Fruit fly (Drosophila melanogaster) whole organism, embryonic: ENCODE data around the gene yrt.

ENCODE experiments used
- Blimp-1 ChIP-seq: fragments of 200-800 bp; sonication (Bioruptor generic); optimal IDR thresholded peaks from 3 replicates; lab custom pipeline; 2018; ENCODE audit warnings: missing biosample characterization, missing genetic modification characterization, mild to moderate bottlenecking, moderate library complexity, missing genetic modification reagents
- Bteb2 ChIP-seq: fragments of 200-800 bp; sonication (Bioruptor generic); optimal IDR thresholded peaks from 2 replicates; lab custom pipeline; 2016; ENCODE audit warnings: missing biosample characterization, missing genetic modification characterization
- CG11398 ChIP-seq: fragments of 200-800 bp; sonication (Bioruptor generic); optimal IDR thresholded peaks from 2 replicates; lab custom pipeline; 2016; ENCODE audit warnings: missing biosample characterization, missing genetic modification characterization
- CG12391 ChIP-seq: fragments of 200-800 bp; sonication (Bioruptor generic); optimal IDR thresholded peaks from 3 replicates; lab custom pipeline; 2018; ENCODE audit warnings: missing biosample characterization, mild to moderate bottlenecking, missing genetic modification characterization, moderate library complexity
- CG13894 ChIP-seq: fragments of 200-800 bp; sonication (Bioruptor generic); optimal IDR thresholded peaks from 3 replicates; lab custom pipeline; 2018; ENCODE audit warnings: missing biosample characterization, mild to moderate bottlenecking, missing genetic modification characterization, moderate library complexity
- CG14441 ChIP-seq: fragments of 200-800 bp; sonication (Bioruptor generic); IDR thresholded peaks from 2 replicates; pipeline ENCODE4 v1.3.6; 2022; ENCODE audit warnings: missing biosample characterization, missing genetic modification characterization
- CG14860 ChIP-seq: fragments of 200-800 bp; sonication (Bioruptor generic); IDR thresholded peaks from 3 replicates; pipeline ENCODE4 v1.3.6; 2022; ENCODE audit warnings: missing biosample characterization, missing genetic modification characterization; ENCODE audit not compliant: partially characterized antibody
- CG15601 ChIP-seq: fragments of 200-800 bp; sonication (Bioruptor generic); optimal IDR thresholded peaks from 3 replicates; lab custom pipeline; 2019; ENCODE audit warnings: missing biosample characterization, mild to moderate bottlenecking, missing genetic modification characterization, moderate library complexity
- CG15696 ChIP-seq: fragments of 200-800 bp; sonication (Bioruptor generic); optimal IDR thresholded peaks from 2 replicates; lab custom pipeline; 2019; ENCODE audit warnings: missing biosample characterization, mild to moderate bottlenecking, missing genetic modification characterization, moderate library complexity
- CG16815 ChIP-seq: fragments of 200-800 bp; sonication (Bioruptor generic); optimal IDR thresholded peaks from 3 replicates; lab custom pipeline; 2017; ENCODE audit warnings: missing biosample characterization, mild to moderate bottlenecking, missing genetic modification characterization
- CG17802 ChIP-seq: fragments of 200-800 bp; sonication (Bioruptor generic); optimal IDR thresholded peaks from 2 replicates; lab custom pipeline; 2018; ENCODE audit warnings: missing biosample characterization, mild to moderate bottlenecking, missing genetic modification characterization, moderate library complexity
- CG17912 ChIP-seq: fragments of 200-800 bp; sonication (Bioruptor generic); optimal IDR thresholded peaks from 2 replicates; lab custom pipeline; 2018; ENCODE audit warnings: missing biosample characterization, mild to moderate bottlenecking, missing genetic modification characterization
- CG18619 ChIP-seq: fragments of 200-800 bp; sonication (Bioruptor generic); optimal IDR thresholded peaks from 3 replicates; lab custom pipeline; 2017; ENCODE audit warnings: missing biosample characterization, mild to moderate bottlenecking, missing genetic modification characterization
- CG31224 ChIP-seq: fragments of 200-800 bp; sonication (Bioruptor generic); IDR thresholded peaks from 2 replicates; pipeline ENCODE4 v1.3.6; 2022; ENCODE audit warnings: missing biosample characterization, missing genetic modification characterization
- CG31365 ChIP-seq: fragments of 200-800 bp; sonication (Bioruptor generic); optimal IDR thresholded peaks from 2 replicates; lab custom pipeline; 2018; ENCODE audit warnings: missing biosample characterization, mild to moderate bottlenecking, missing genetic modification characterization
- CG32772 ChIP-seq: fragments of 200-800 bp; sonication (Bioruptor generic); IDR thresholded peaks from 2 replicates; pipeline ENCODE4 v1.3.6; 2022; ENCODE audit warnings: missing biosample characterization, missing genetic modification characterization
- CG33213 ChIP-seq: fragments of 200-800 bp; sonication (Bioruptor generic); optimal IDR thresholded peaks from 3 replicates; lab custom pipeline; 2016; ENCODE audit warnings: missing biosample characterization, missing genetic modification characterization
- CG43689 ChIP-seq: fragments of 200-800 bp; sonication (Bioruptor generic); IDR thresholded peaks from 2 replicates; pipeline ENCODE4 v1.3.6; 2022; ENCODE audit warnings: missing biosample characterization, missing genetic modification characterization
- CG4617 ChIP-seq: fragments of 200-800 bp; sonication (Bioruptor generic); optimal IDR thresholded peaks from 3 replicates; lab custom pipeline; 2016; ENCODE audit warnings: missing biosample characterization, missing genetic modification characterization, borderline replicate concordance
- CG4707 ChIP-seq: fragments of 200-800 bp; sonication (Bioruptor generic); optimal IDR thresholded peaks from 2 replicates; lab custom pipeline; 2018; ENCODE audit warnings: missing biosample characterization, mild to moderate bottlenecking, missing genetic modification characterization, moderate library complexity
- CG8281 ChIP-seq: fragments of 200-800 bp; sonication (Bioruptor generic); optimal IDR thresholded peaks from 2 replicates; lab custom pipeline; 2018; ENCODE audit warnings: missing biosample characterization, mild to moderate bottlenecking, missing genetic modification characterization, moderate library complexity
- CTCF ChIP-seq: fragments of 200-800 bp; sonication (Bioruptor generic); optimal IDR thresholded peaks from 2 replicates; lab custom pipeline; 2017; ENCODE audit warnings: missing biosample characterization, mild to moderate bottlenecking, missing genetic modification characterization, moderate library complexity
- CoRest ChIP-seq: fragments of 200-800 bp; sonication (Bioruptor generic); optimal IDR thresholded peaks from 3 replicates; lab custom pipeline; 2018; ENCODE audit warnings: missing biosample characterization, mild to moderate bottlenecking, missing genetic modification characterization, moderate library complexity
- D19A ChIP-seq: fragments of 200-800 bp; optimal IDR thresholded peaks from 3 replicates; lab custom pipeline; 2019; ENCODE audit warnings: missing biosample characterization, mild to moderate bottlenecking, missing genetic modification characterization, moderate library complexity
- Dfd ChIP-seq, 2 experiments: fragments of >200 bp; optimal IDR thresholded peaks; 2 replicates each; lab custom pipeline; 2017; ENCODE audit warnings: missing biosample characterization in 2 of 2, missing genetic modification characterization in 2 of 2
- Hr78 ChIP-seq, 2 experiments: fragments of 200-800 bp in 1 of 2; fragments of >200 bp in 1 of 2; sonication (Bioruptor generic) in 1 of 2; optimal IDR thresholded peaks; 2 replicates each; lab custom pipeline; 2017 to 2019; ENCODE audit warnings: missing biosample characterization in 2 of 2, missing genetic modification characterization in 2 of 2, mild to moderate bottlenecking in 1 of 2, moderate library complexity in 1 of 2
- MESR4 ChIP-seq: fragments of 200-800 bp; sonication (Bioruptor generic); optimal IDR thresholded peaks from 2 replicates; lab custom pipeline; 2018; ENCODE audit warnings: missing biosample characterization, mild to moderate bottlenecking, missing genetic modification characterization, moderate library complexity
- Nf-YB ChIP-seq: fragments of 200-800 bp; sonication (Bioruptor generic); optimal IDR thresholded peaks from 3 replicates; lab custom pipeline; 2019; ENCODE audit warnings: missing biosample characterization, mild to moderate bottlenecking, missing genetic modification characterization, moderate library complexity
- Nf-YC ChIP-seq: fragments of 200-800 bp; optimal IDR thresholded peaks from 3 replicates; lab custom pipeline; 2019; ENCODE audit warnings: missing biosample characterization, mild to moderate bottlenecking, missing genetic modification characterization, moderate library complexity
- Scr ChIP-seq: fragments of 200-800 bp; sonication (Bioruptor generic); IDR thresholded peaks from 2 replicates; pipeline ENCODE4 v1.3.6; 2022; ENCODE audit warnings: missing biosample characterization, missing genetic modification characterization; ENCODE audit not compliant: partially characterized antibody
- Xbp1 ChIP-seq: fragments of 200-800 bp; sonication (Bioruptor generic); optimal IDR thresholded peaks from 3 replicates; lab custom pipeline; 2016; ENCODE audit warnings: missing biosample characterization, mild to moderate bottlenecking, missing genetic modification characterization
- bigmax ChIP-seq: fragments of 200-800 bp; sonication (Bioruptor generic); optimal IDR thresholded peaks from 2 replicates; lab custom pipeline; 2018; ENCODE audit warnings: missing biosample characterization, mild to moderate bottlenecking, missing genetic modification characterization
- cato ChIP-seq: fragments of 200-800 bp; sonication (Bioruptor generic); optimal IDR thresholded peaks from 2 replicates; lab custom pipeline; 2016; ENCODE audit warnings: missing biosample characterization, missing genetic modification characterization, borderline replicate concordance
- crc ChIP-seq: fragments of 200-800 bp; sonication (Bioruptor generic); optimal IDR thresholded peaks from 2 replicates; lab custom pipeline; 2016; ENCODE audit warnings: missing biosample characterization, missing genetic modification characterization
- esg ChIP-seq: fragments of 200-800 bp; sonication (Bioruptor generic); conservative IDR thresholded peaks from 2 replicates; pipeline ENCODE4 v1.3.6; 2022; ENCODE audit warnings: missing biosample characterization, missing genetic modification characterization
- eyg ChIP-seq: fragments of 200-800 bp; sonication (Bioruptor generic); optimal IDR thresholded peaks from 3 replicates; lab custom pipeline; 2016; ENCODE audit warnings: missing biosample characterization, missing genetic modification characterization
- fd3F ChIP-seq: fragments of 200-800 bp; sonication (Bioruptor generic); optimal IDR thresholded peaks from 2 replicates; lab custom pipeline; 2018; ENCODE audit warnings: missing biosample characterization, mild to moderate bottlenecking, missing genetic modification characterization, moderate library complexity
- fd96Cb ChIP-seq: fragments of 200-800 bp; sonication (Bioruptor generic); optimal IDR thresholded peaks from 2 replicates; lab custom pipeline; 2018; ENCODE audit warnings: missing biosample characterization, mild to moderate bottlenecking, missing genetic modification characterization, moderate library complexity
- fu2 ChIP-seq: fragments of 200-800 bp; sonication (Bioruptor generic); optimal IDR thresholded peaks from 2 replicates; lab custom pipeline; 2016; ENCODE audit warnings: missing biosample characterization, missing genetic modification characterization
- gce ChIP-seq: fragments of 200-800 bp; sonication (Bioruptor generic); IDR thresholded peaks from 3 replicates; pipeline ENCODE4 v1.3.6; 2022; ENCODE audit warnings: missing biosample characterization, missing genetic modification characterization
- gem ChIP-seq: fragments of 200-800 bp; sonication (Bioruptor generic); optimal IDR thresholded peaks from 2 replicates; lab custom pipeline; 2019; ENCODE audit warnings: missing biosample characterization, mild to moderate bottlenecking, missing genetic modification characterization, moderate library complexity
- inv ChIP-seq: fragments of 200-800 bp; sonication (Bioruptor generic); IDR thresholded peaks from 2 replicates; pipeline ENCODE4 v1.3.6; 2022; ENCODE audit warnings: missing biosample characterization, missing genetic modification characterization; ENCODE audit not compliant: partially characterized antibody
- maf-S ChIP-seq: fragments of 200-800 bp; sonication (Bioruptor generic); optimal IDR thresholded peaks from 2 replicates; lab custom pipeline; 2016; ENCODE audit warnings: missing biosample characterization, missing genetic modification characterization
- mam ChIP-seq: fragments of 200-800 bp; sonication (Bioruptor generic); optimal IDR thresholded peaks from 3 replicates; lab custom pipeline; 2016; ENCODE audit warnings: missing biosample characterization, missing genetic modification characterization
- nmo ChIP-seq: fragments of 200-800 bp; sonication (Bioruptor generic); optimal IDR thresholded peaks from 2 replicates; lab custom pipeline; 2018; ENCODE audit warnings: missing biosample characterization, mild to moderate bottlenecking, missing genetic modification characterization, moderate library complexity
- sna ChIP-seq: fragments of 200-800 bp; sonication (Bioruptor generic); IDR thresholded peaks from 2 replicates; pipeline ENCODE4 v1.3.6; 2022; ENCODE audit warnings: missing biosample characterization, missing genetic modification characterization; ENCODE audit not compliant: partially characterized antibody
- stwl ChIP-seq: fragments of 200-800 bp; sonication (Bioruptor generic); optimal IDR thresholded peaks from 3 replicates; lab custom pipeline; 2018; ENCODE audit warnings: missing biosample characterization, mild to moderate bottlenecking, missing genetic modification characterization, moderate library complexity
- ttk ChIP-seq: fragments of 200-800 bp; sonication (Bioruptor generic); IDR thresholded peaks from 2 replicates; pipeline ENCODE4 v2.1.2; 2022; ENCODE audit warnings: missing biosample characterization, missing genetic modification characterization
- vvl ChIP-seq: fragments of 200-800 bp; sonication (Bioruptor generic); IDR thresholded peaks from 2 replicates; pipeline ENCODE4 v1.3.6; 2022; ENCODE audit warnings: missing biosample characterization, missing genetic modification characterization

Gene yrt

DNA sequence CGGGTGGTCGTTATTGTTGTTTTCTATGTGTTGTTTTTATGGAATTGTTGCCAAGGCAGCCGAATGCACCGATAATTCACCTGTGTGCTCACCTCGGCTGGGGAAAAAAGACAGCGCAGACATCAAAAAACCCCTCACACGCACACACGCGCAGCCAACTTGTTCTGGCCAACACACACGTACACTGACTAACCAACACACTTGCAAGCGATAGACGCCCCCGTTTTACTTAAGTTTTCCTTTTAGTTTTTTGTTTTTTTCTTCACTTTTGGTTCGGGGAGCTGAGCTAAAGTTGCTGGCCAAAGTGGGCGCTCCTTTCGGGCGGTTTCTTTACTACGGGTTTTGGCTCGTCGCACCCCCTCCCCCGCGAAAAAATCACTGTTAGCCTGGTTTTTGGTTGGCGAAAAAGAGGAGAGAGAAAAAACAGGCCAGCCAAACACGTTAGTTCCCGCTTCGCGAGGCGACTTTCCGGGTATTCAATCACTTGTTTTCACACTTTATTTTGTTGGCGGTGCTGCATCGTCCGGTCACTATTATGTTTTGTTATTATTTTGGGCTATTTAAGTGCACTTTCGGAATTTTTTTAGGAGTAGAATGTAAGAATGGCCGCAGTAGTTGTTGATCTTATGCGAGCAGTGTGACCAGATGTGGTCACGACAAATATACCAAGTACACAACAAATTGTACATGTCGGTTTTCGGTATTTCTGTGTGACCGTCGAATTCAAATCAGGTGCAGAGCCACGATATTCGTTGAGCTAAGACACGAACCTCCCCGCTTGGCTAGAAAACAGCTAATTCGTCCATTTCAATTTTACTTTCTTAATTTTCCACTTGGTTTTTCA, at the start of gene yrt (continued):
- TF ChIP-seq CoRest (tag; lab: Kevin White, UChicago): peak; percentile 15
- TF ChIP-seq bigmax: no peak
- no peak for TF ChIP-seq fd96Cb (tag; lab: Kevin White, UChicago)
- TF ChIP-seq Blimp-1 (GFP tag; lab: Kevin White, UChicago): no peak
- no peak for TF ChIP-seq mam
- no peak for TF ChIP-seq fd3F (GFP tag; lab: Kevin White, UChicago)
- no peak for TF ChIP-seq CG43689 (GFP tag; lab: Robert Waterston, UW)
- TF ChIP-seq CG12391 (tag; lab: Kevin White, UChicago): peak; percentile 19
- no peak for TF ChIP-seq Nf-YC (tag; lab: Kevin White, UChicago)
- no peak for TF ChIP-seq CG17912
- no peak for TF ChIP-seq fu2 (GFP tag; lab: Kevin White, UChicago)
- TF ChIP-seq CG32772 (GFP tag; lab: Robert Waterston, UW): no peak
- TF ChIP-seq CG31365: no peak
- TF ChIP-seq Bteb2 (GFP tag; lab: Kevin White, UChicago): no peak
- TF ChIP-seq crc (GFP tag; lab: Kevin White, UChicago): no peak
- no peak for TF ChIP-seq CG14441
- TF ChIP-seq CG4707 (GFP tag; lab: Kevin White, UChicago): no peak
- no peak for TF ChIP-seq Xbp1 (GFP tag; lab: Kevin White, UChicago)
- TF ChIP-seq CG13894: no peak
- TF ChIP-seq CG31224: no peak
- TF ChIP-seq CG8281 (tag; lab: Kevin White, UChicago): no peak
- TF ChIP-seq inv (GFP tag; lab: Robert Waterston, UW): no peak
- no peak for TF ChIP-seq eyg
- peak; percentile 49 for TF ChIP-seq nmo (GFP tag; lab: Kevin White, UChicago)
- TF ChIP-seq sna (GFP tag; lab: Robert Waterston, UW): no peak
- TF ChIP-seq Scr (GFP tag; lab: Robert Waterston, UW): no peak; the same call in 1 of the 2 replicates
- TF ChIP-seq CG16815: no peak
- no peak for TF ChIP-seq D19A (tag; lab: Kevin White, UChicago)
- TF ChIP-seq gem (tag; lab: Kevin White, UChicago): no peak
- TF ChIP-seq stwl: peak; percentile 68
- TF ChIP-seq Dfd (GFP tag; optimal IDR thresholded peaks at IDR 0.05; lab: Kevin White, UChicago): no peak
- peak; percentile 48 for TF ChIP-seq CG4617 (GFP tag; lab: Kevin White, UChicago)
- no peak for TF ChIP-seq esg (GFP tag; lab: Robert Waterston, UW)
- TF ChIP-seq Nf-YB (GFP tag; lab: Kevin White, UChicago): no peak
- TF ChIP-seq CG15696: peak; percentile 13
- TF ChIP-seq maf-S (GFP tag; lab: Kevin White, UChicago): no peak
- TF ChIP-seq Hr78 (GFP tag; optimal IDR thresholded peaks at IDR 0.05; lab: Kevin White, UChicago): no peak
- TF ChIP-seq gce (GFP tag; lab: Robert Waterston, UW): no peak
- TF ChIP-seq CG15601 (tag; lab: Kevin White, UChicago): peak; percentile 58
- no peak for TF ChIP-seq CG17802 (tag; lab: Kevin White, UChicago)
- peak; percentile 78 for TF ChIP-seq MESR4
- no peak for TF ChIP-seq CG14860 (GFP tag; lab: Robert Waterston, UW)
- TF ChIP-seq cato (GFP tag; lab: Kevin White, UChicago): no peak
- TF ChIP-seq CG33213 (GFP tag; lab: Kevin White, UChicago): peak; percentile 41
- no peak for TF ChIP-seq CG18619
- peak; percentile 77 for TF ChIP-seq CTCF
- no peak for TF ChIP-seq CG11398 (GFP tag; lab: Kevin White, UChicago)
- peak; percentile 48 for TF ChIP-seq vvl
- TF ChIP-seq ttk (GFP tag; lab: Robert Waterston, UW): no peak
